Fruit fly (Drosophila melanogaster) whole organism, embryonic: ENCODE measurements around the gene Teh2.

Source experiments
- B-H1 ChIP-seq: fragments of 200-800 bp; sonication (Bioruptor generic); IDR thresholded peaks from 3 replicates; pipeline ENCODE4 v1.3.6; 2022; ENCODE audit warnings: missing biosample characterization, missing genetic modification characterization
- Bgb ChIP-seq: fragments of 200-800 bp; sonication (Bioruptor generic); IDR thresholded peaks from 2 replicates; pipeline ENCODE4 v1.3.6; 2022; ENCODE audit warnings: missing biosample characterization, missing genetic modification characterization; ENCODE audit not compliant: partially characterized antibody
- CG10654 ChIP-seq: fragments of 200-800 bp; sonication (Bioruptor generic); optimal IDR thresholded peaks from 2 replicates; lab custom pipeline; 2016; ENCODE audit warnings: missing biosample characterization, missing genetic modification characterization
- CG11085 ChIP-seq: fragments of 200-800 bp; sonication (Bioruptor generic); IDR thresholded peaks from 2 replicates; pipeline ENCODE4 v1.3.6; 2022; ENCODE audit warnings: missing biosample characterization, missing genetic modification characterization
- CG11398 ChIP-seq: fragments of 200-800 bp; sonication (Bioruptor generic); optimal IDR thresholded peaks from 2 replicates; lab custom pipeline; 2016; ENCODE audit warnings: missing biosample characterization, missing genetic modification characterization
- CG11456 ChIP-seq: fragments of 200-800 bp; sonication (Bioruptor generic); IDR thresholded peaks from 3 replicates; pipeline ENCODE4 v1.3.6; 2022; ENCODE audit warnings: missing biosample characterization, missing genetic modification characterization
- CG12659 ChIP-seq: fragments of 200-800 bp; sonication (Bioruptor generic); optimal IDR thresholded peaks from 3 replicates; lab custom pipeline; 2017; ENCODE audit warnings: mild to moderate bottlenecking, missing biosample characterization, missing genetic modification reagents, missing genetic modification characterization
- CG14965 ChIP-seq: fragments of 200-800 bp; sonication (Bioruptor generic); optimal IDR thresholded peaks from 2 replicates; lab custom pipeline; 2016; ENCODE audit warnings: missing biosample characterization, missing genetic modification characterization, borderline replicate concordance
- CG15011 ChIP-seq: fragments of 200-800 bp; sonication (Bioruptor generic); optimal IDR thresholded peaks from 3 replicates; lab custom pipeline; 2018; ENCODE audit warnings: missing biosample characterization, mild to moderate bottlenecking, missing genetic modification characterization
- CG15479 ChIP-seq: fragments of 200-800 bp; sonication (Bioruptor generic); optimal IDR thresholded peaks from 3 replicates; lab custom pipeline; 2019; ENCODE audit warnings: missing biosample characterization, mild to moderate bottlenecking, missing genetic modification characterization, moderate library complexity
- CG16813 ChIP-seq: fragments of 200-800 bp; sonication (Bioruptor generic); IDR thresholded peaks from 3 replicates; pipeline ENCODE4 v1.3.6; 2022; ENCODE audit warnings: missing biosample characterization, missing genetic modification characterization; ENCODE audit not compliant: partially characterized antibody
- CG30403 ChIP-seq: fragments of 200-800 bp; sonication (Bioruptor generic); optimal IDR thresholded peaks from 3 replicates; lab custom pipeline; 2016; ENCODE audit warnings: missing biosample characterization, missing genetic modification characterization
- CG31388 ChIP-seq: fragments of 200-800 bp; sonication (Bioruptor generic); optimal IDR thresholded peaks from 2 replicates; lab custom pipeline; 2016; ENCODE audit warnings: missing biosample characterization, missing genetic modification characterization
- CG42726 ChIP-seq: fragments of 200-800 bp; sonication (Bioruptor generic); IDR thresholded peaks from 2 replicates; pipeline ENCODE4 v1.3.6; 2022; ENCODE audit warnings: missing biosample characterization, missing genetic modification characterization; ENCODE audit not compliant: partially characterized antibody
- CG4360 ChIP-seq: fragments of 200-800 bp; sonication (Bioruptor generic); IDR thresholded peaks from 2 replicates; pipeline ENCODE4 v1.3.6; 2022; ENCODE audit warnings: missing biosample characterization, missing genetic modification characterization
- CG5953 ChIP-seq: fragments of 200-800 bp; sonication (Bioruptor generic); IDR thresholded peaks from 2 replicates; pipeline ENCODE4 v1.3.6; 2022; ENCODE audit warnings: missing biosample characterization, missing genetic modification characterization
- CG7928 ChIP-seq: fragments of 200-800 bp; sonication (Bioruptor generic); optimal IDR thresholded peaks from 2 replicates; lab custom pipeline; 2017; ENCODE audit warnings: missing biosample characterization, mild to moderate bottlenecking, missing genetic modification characterization
- CG9609 ChIP-seq: fragments of 200-800 bp; sonication (Bioruptor generic); optimal IDR thresholded peaks from 3 replicates; lab custom pipeline; 2016; ENCODE audit warnings: missing biosample characterization, missing genetic modification characterization
- CG9932 ChIP-seq: fragments of 200-800 bp; sonication (Bioruptor generic); IDR thresholded peaks from 2 replicates; pipeline ENCODE4 v1.3.6; 2022; ENCODE audit warnings: missing biosample characterization, missing genetic modification characterization
- Camta ChIP-seq: fragments of 200-800 bp; sonication (Bioruptor generic); optimal IDR thresholded peaks from 2 replicates; lab custom pipeline; 2016; ENCODE audit warnings: missing biosample characterization, missing genetic modification characterization
- CoRest ChIP-seq: fragments of 200-800 bp; sonication (Bioruptor generic); optimal IDR thresholded peaks from 3 replicates; lab custom pipeline; 2018; ENCODE audit warnings: missing biosample characterization, mild to moderate bottlenecking, missing genetic modification characterization, moderate library complexity
- CrebB ChIP-seq: fragments of 200-800 bp; sonication (Bioruptor generic); optimal IDR thresholded peaks from 3 replicates; lab custom pipeline; 2018; ENCODE audit warnings: missing biosample characterization, mild to moderate bottlenecking, missing genetic modification characterization
- Dad ChIP-seq: fragments of 200-800 bp; sonication (Bioruptor generic); optimal IDR thresholded peaks from 3 replicates; lab custom pipeline; 2016; ENCODE audit warnings: missing biosample characterization, missing genetic modification characterization
- E2f2 ChIP-seq: fragments of 200-800 bp; sonication (Bioruptor generic); IDR thresholded peaks from 2 replicates; pipeline ENCODE4 v1.3.6; 2022; ENCODE audit warnings: missing biosample characterization, missing genetic modification characterization
- H2.0 ChIP-seq: fragments of 200-800 bp; sonication (Bioruptor generic); IDR thresholded peaks from 2 replicates; pipeline ENCODE4 v1.3.6; 2022; ENCODE audit warnings: missing biosample characterization, missing genetic modification characterization
- HLH3B ChIP-seq: fragments of 200-800 bp; sonication (Bioruptor generic); IDR thresholded peaks from 2 replicates; pipeline ENCODE4 v1.3.6; 2022; ENCODE audit warnings: missing biosample characterization, missing genetic modification characterization
- HLHmδ ChIP-seq: fragments of 200-800 bp; sonication (Bioruptor generic); optimal IDR thresholded peaks from 2 replicates; lab custom pipeline; 2018; ENCODE audit warnings: missing biosample characterization, mild to moderate bottlenecking, missing genetic modification characterization, moderate library complexity
- Jarid2 ChIP-seq: fragments of 200-800 bp; sonication (Bioruptor generic); optimal IDR thresholded peaks from 3 replicates; lab custom pipeline; 2017; ENCODE audit warnings: mild to moderate bottlenecking, missing biosample characterization, missing genetic modification reagents, missing genetic modification characterization
- Nf-YB ChIP-seq: fragments of 200-800 bp; sonication (Bioruptor generic); optimal IDR thresholded peaks from 3 replicates; lab custom pipeline; 2019; ENCODE audit warnings: missing biosample characterization, mild to moderate bottlenecking, missing genetic modification characterization, moderate library complexity
- Opbp ChIP-seq: fragments of 200-800 bp; sonication (Bioruptor generic); IDR thresholded peaks from 3 replicates; pipeline ENCODE4 v1.3.6; 2022; ENCODE audit warnings: missing biosample characterization, missing genetic modification characterization; ENCODE audit not compliant: partially characterized antibody
- Optix ChIP-seq: fragments of 200-800 bp; sonication (Bioruptor generic); IDR thresholded peaks from 3 replicates; pipeline ENCODE4 v1.3.6; 2022; ENCODE audit warnings: missing biosample characterization, missing genetic modification characterization
- Ptx1 ChIP-seq: fragments of 200-800 bp; sonication (Bioruptor generic); IDR thresholded peaks from 2 replicates; pipeline ENCODE4 v1.3.6; 2022; ENCODE audit warnings: missing biosample characterization, missing genetic modification characterization
- Vsx1 ChIP-seq: fragments of 200-800 bp; sonication (Bioruptor generic); optimal IDR thresholded peaks from 2 replicates; lab custom pipeline; 2017; ENCODE audit warnings: missing biosample characterization, mild to moderate bottlenecking, missing genetic modification characterization, missing genetic modification reagents
- abd-A ChIP-seq: fragments of 200-800 bp; sonication (Bioruptor generic); optimal IDR thresholded peaks from 3 replicates; lab custom pipeline; 2019; ENCODE audit warnings: missing biosample characterization, mild to moderate bottlenecking, missing genetic modification characterization, moderate library complexity
- ash1 ChIP-seq: fragments of 200-800 bp; sonication (Bioruptor generic); optimal IDR thresholded peaks from 2 replicates; lab custom pipeline; 2018; ENCODE audit warnings: missing biosample characterization, mild to moderate bottlenecking, missing genetic modification characterization
- chn ChIP-seq: fragments of 200-800 bp; sonication (Bioruptor generic); optimal IDR thresholded peaks from 2 replicates; lab custom pipeline; 2016; ENCODE audit warnings: missing biosample characterization, missing genetic modification characterization
- dan ChIP-seq: fragments of 200-800 bp; sonication (Bioruptor generic); IDR thresholded peaks from 2 replicates; pipeline ENCODE4 v1.3.6; 2022; ENCODE audit warnings: missing biosample characterization, missing genetic modification characterization
- dati ChIP-seq: fragments of 200-800 bp; sonication (Bioruptor generic); IDR thresholded peaks from 2 replicates; pipeline ENCODE4 v1.3.6; 2022; ENCODE audit warnings: missing biosample characterization, missing genetic modification characterization
- fd102C ChIP-seq: fragments of 200-800 bp; sonication (Bioruptor generic); optimal IDR thresholded peaks from 2 replicates; lab custom pipeline; 2018; ENCODE audit warnings: missing biosample characterization, mild to moderate bottlenecking, missing genetic modification characterization, moderate library complexity
- fru ChIP-seq: fragments of >200 bp; optimal IDR thresholded peaks from 2 replicates; lab custom pipeline; 2017
- gcm ChIP-seq: fragments of 200-800 bp; sonication (Bioruptor generic); optimal IDR thresholded peaks from 2 replicates; lab custom pipeline; 2019; ENCODE audit warnings: missing biosample characterization, mild to moderate bottlenecking, missing genetic modification characterization, moderate library complexity
- jumu ChIP-seq: fragments of 200-800 bp; sonication (Bioruptor generic); optimal IDR thresholded peaks from 3 replicates; lab custom pipeline; 2016; ENCODE audit warnings: missing biosample characterization, missing genetic modification characterization
- ken ChIP-seq: fragments of 200-800 bp; sonication (Bioruptor generic); IDR thresholded peaks from 3 replicates; pipeline ENCODE4 v1.3.6; 2022; ENCODE audit warnings: missing biosample characterization, missing genetic modification characterization
- lola ChIP-seq, 3 experiments: fragments of >200 bp in 2 of 3; fragments of 200-800 bp in 1 of 3; sonication (Bioruptor generic) in 1 of 3; optimal IDR thresholded peaks; 2 replicates each; lab custom pipeline; 2017 to 2019; ENCODE audit warnings: missing biosample characterization in 3 of 3, missing genetic modification characterization in 3 of 3, mild to moderate bottlenecking in 1 of 3, moderate library complexity in 1 of 3
- nom ChIP-seq: fragments of 200-800 bp; sonication (Bioruptor generic); optimal IDR thresholded peaks from 2 replicates; lab custom pipeline; 2017; ENCODE audit warnings: missing biosample characterization, missing genetic modification characterization, mild to moderate bottlenecking, moderate library complexity, missing genetic modification reagents
- run ChIP-seq: fragments of 200-800 bp; sonication (Bioruptor generic); optimal IDR thresholded peaks from 3 replicates; lab custom pipeline; 2018; ENCODE audit warnings: missing biosample characterization, mild to moderate bottlenecking, missing genetic modification characterization
- sd ChIP-seq: fragments of 200-800 bp; sonication (Bioruptor generic); optimal IDR thresholded peaks from 3 replicates; lab custom pipeline; 2018; ENCODE audit warnings: missing biosample characterization, mild to moderate bottlenecking, missing genetic modification characterization, moderate library complexity
- seq ChIP-seq: fragments of 200-800 bp; sonication (Bioruptor generic); IDR thresholded peaks from 2 replicates; pipeline ENCODE4 v1.3.6; 2022; ENCODE audit warnings: missing biosample characterization, missing genetic modification characterization
- stwl ChIP-seq: fragments of 200-800 bp; sonication (Bioruptor generic); optimal IDR thresholded peaks from 3 replicates; lab custom pipeline; 2018; ENCODE audit warnings: missing biosample characterization, mild to moderate bottlenecking, missing genetic modification characterization, moderate library complexity
- trem ChIP-seq: fragments of 200-800 bp; optimal IDR thresholded peaks from 3 replicates; lab custom pipeline; 2019; ENCODE audit warnings: missing biosample characterization, mild to moderate bottlenecking, missing genetic modification characterization, moderate library complexity

The Teh2 gene

DNA sequence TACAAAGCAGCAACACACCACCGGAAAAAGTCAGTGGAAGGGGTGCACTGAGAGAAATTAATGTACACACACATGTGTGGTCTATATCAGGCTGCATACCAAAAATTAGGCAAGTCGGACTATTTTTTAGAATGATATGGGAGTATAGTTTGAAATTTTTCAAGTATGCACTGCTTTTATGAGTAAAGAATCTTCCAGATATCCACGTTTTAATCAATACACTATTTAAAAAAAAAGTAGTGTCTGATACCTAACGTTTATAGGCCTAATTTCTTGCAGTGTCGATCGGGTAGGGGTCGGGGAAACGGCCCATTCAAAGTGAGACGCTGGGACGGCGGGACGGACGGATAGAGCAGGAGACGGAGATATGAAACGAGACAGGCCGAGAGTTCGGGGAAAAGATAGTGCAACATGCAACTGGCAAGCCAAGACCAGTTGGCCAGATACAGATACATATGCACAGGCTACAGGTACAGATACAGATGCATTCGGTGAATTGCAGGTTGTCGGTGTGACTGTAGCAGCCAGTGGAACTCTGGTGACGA, 42.6 kb upstream of the Teh2 start (continued):
- TF ChIP-seq dati (GFP tag; lab: Robert Waterston, UW) (peak; percentile 43), CG5953 (peak; percentile 78), Dad (GFP tag; lab: Kevin White, UChicago) (peak; percentile 91), CG15479 (GFP tag; lab: Kevin White, UChicago) (peak; percentile 97), CG11456 (GFP tag; lab: Robert Waterston, UW) (peak; percentile 76), HLHmδ (GFP tag; lab: Kevin White, UChicago) (peak; percentile 11), E2f2 (peak; percentile 67; the same call in 1 of the 2 replicates), nom (GFP tag; lab: Kevin White, UChicago) (peak; percentile 89), fd102C (GFP tag; lab: Kevin White, UChicago) (peak; percentile 97), CG15011 (GFP tag; lab: Kevin White, UChicago) (peak; percentile 82), ken (GFP tag; lab: Robert Waterston, UW) (peak; percentile 83), CG9932 (no peak), lola (GFP tag; optimal IDR thresholded peaks at IDR 0.05; lab: Kevin White, UChicago) (peak in 1 of 3 experiments; percentile 99), CG42726 (GFP tag; lab: Robert Waterston, UW) (no peak), CG14965 (GFP tag; lab: Kevin White, UChicago) (peak; percentile 68), chn (GFP tag; lab: Kevin White, UChicago) (peak; percentile 95), CG7928 (GFP tag; lab: Kevin White, UChicago) (no peak), Opbp (GFP tag; lab: Robert Waterston, UW) (no peak), stwl (tag; lab: Kevin White, UChicago) (peak; percentile 51), dan (GFP tag; lab: Robert Waterston, UW) (peak; percentile 86), abd-A (peak; percentile 73), CG4360 (peak; percentile 67), CG9609 (peak; percentile 94), Nf-YB (GFP tag; lab: Kevin White, UChicago) (peak; percentile 82), HLH3B (peak; percentile 85), Bgb (GFP tag; lab: Robert Waterston, UW) (no peak), CoRest (tag; lab: Kevin White, UChicago) (peak; percentile 95), seq (GFP tag; lab: Robert Waterston, UW) (peak; percentile 77), fru (no peak), CG31388 (GFP tag; lab: Kevin White, UChicago) (peak; percentile 74), sd (tag; lab: Kevin White, UChicago) (peak; percentile 51), CG11398 (GFP tag; lab: Kevin White, UChicago) (peak; percentile 91), CG10654 (GFP tag; lab: Kevin White, UChicago) (peak; percentile 91), run (peak; percentile 85), Camta (GFP tag; lab: Kevin White, UChicago) (peak; percentile 94), Jarid2 (GFP tag; lab: Kevin White, UChicago) (peak; percentile 69), CG11085 (GFP tag; lab: Robert Waterston, UW) (peak; percentile 39; the same call in 1 of the 2 replicates), Vsx1 (GFP tag; lab: Kevin White, UChicago) (peak; percentile 82), CG16813 (no peak), gcm (peak; percentile 96), trem (tag; lab: Kevin White, UChicago) (peak; percentile 93), B-H1 (peak; percentile 69), jumu (GFP tag; lab: Kevin White, UChicago) (peak; percentile 94), CrebB (tag; lab: Kevin White, UChicago) (peak; percentile 83), Ptx1 (GFP tag; lab: Robert Waterston, UW) (peak; percentile 93), CG12659 (GFP tag; lab: Kevin White, UChicago) (peak; percentile 90), CG30403 (GFP tag; lab: Kevin White, UChicago) (peak; percentile 94), ash1 (GFP tag; lab: Kevin White, UChicago) (no peak), H2.0 (GFP tag; lab: Robert Waterston, UW) (peak; percentile 78), Optix (peak; percentile 88)
